Fruit fly (Drosophila melanogaster) whole organism, embryonic: ENCODE measurements around the gene Rdl.

Source experiments
- Adf1 ChIP-seq: fragments of 200-800 bp; sonication (Bioruptor generic); IDR thresholded peaks from 2 replicates; pipeline ENCODE4 v1.3.6; 2022; ENCODE audit warnings: missing biosample characterization, missing genetic modification characterization
- B-H1 ChIP-seq: fragments of 200-800 bp; sonication (Bioruptor generic); IDR thresholded peaks from 3 replicates; pipeline ENCODE4 v1.3.6; 2022; ENCODE audit warnings: missing biosample characterization, missing genetic modification characterization
- CG10147 ChIP-seq: fragments of 200-800 bp; sonication (Bioruptor generic); optimal IDR thresholded peaks from 2 replicates; lab custom pipeline; 2019; ENCODE audit warnings: missing biosample characterization, mild to moderate bottlenecking, missing genetic modification characterization, moderate library complexity
- CG11723 ChIP-seq: fragments of 200-800 bp; sonication (Bioruptor generic); optimal IDR thresholded peaks from 2 replicates; lab custom pipeline; 2017; ENCODE audit warnings: missing biosample characterization, mild to moderate bottlenecking, missing genetic modification characterization
- CG12071 ChIP-seq: fragments of 200-800 bp; sonication (Bioruptor generic); optimal IDR thresholded peaks from 3 replicates; lab custom pipeline; 2018; ENCODE audit warnings: missing biosample characterization, mild to moderate bottlenecking, missing genetic modification characterization
- CG12942 ChIP-seq: fragments of 200-800 bp; sonication (Bioruptor generic); optimal IDR thresholded peaks from 3 replicates; lab custom pipeline; 2016; ENCODE audit warnings: missing biosample characterization, missing genetic modification characterization
- CG13287 ChIP-seq: fragments of 200-800 bp; sonication (Bioruptor generic); IDR thresholded peaks from 2 replicates; pipeline ENCODE4 v1.3.6; 2022; ENCODE audit warnings: missing biosample characterization, missing genetic modification characterization; ENCODE audit not compliant: partially characterized antibody
- CG14667 ChIP-seq: fragments of 200-800 bp; sonication (Bioruptor generic); IDR thresholded peaks from 2 replicates; pipeline ENCODE4 v1.3.6; 2022; ENCODE audit warnings: missing biosample characterization, missing genetic modification characterization
- CG15601 ChIP-seq: fragments of 200-800 bp; sonication (Bioruptor generic); optimal IDR thresholded peaks from 3 replicates; lab custom pipeline; 2019; ENCODE audit warnings: missing biosample characterization, mild to moderate bottlenecking, missing genetic modification characterization, moderate library complexity
- CG2202 ChIP-seq: fragments of 200-800 bp; sonication (Bioruptor generic); optimal IDR thresholded peaks from 2 replicates; lab custom pipeline; 2018; ENCODE audit warnings: missing biosample characterization, mild to moderate bottlenecking, missing genetic modification characterization
- CG31365 ChIP-seq: fragments of 200-800 bp; sonication (Bioruptor generic); optimal IDR thresholded peaks from 2 replicates; lab custom pipeline; 2018; ENCODE audit warnings: missing biosample characterization, mild to moderate bottlenecking, missing genetic modification characterization
- CG31441 ChIP-seq: fragments of 200-800 bp; sonication (Bioruptor generic); IDR thresholded peaks from 2 replicates; pipeline ENCODE4 v1.3.6; 2022; ENCODE audit warnings: missing biosample characterization, missing genetic modification characterization
- CG3281 ChIP-seq: fragments of 200-800 bp; sonication (Bioruptor generic); optimal IDR thresholded peaks from 3 replicates; lab custom pipeline; 2017; ENCODE audit warnings: missing biosample characterization, mild to moderate bottlenecking, missing genetic modification characterization
- CG34422 ChIP-seq: fragments of 200-800 bp; sonication (Bioruptor generic); IDR thresholded peaks from 3 replicates; pipeline ENCODE4 v1.3.6; 2022; ENCODE audit warnings: missing biosample characterization, missing genetic modification characterization
- CG4820 ChIP-seq: fragments of 200-800 bp; sonication (Bioruptor generic); optimal IDR thresholded peaks from 3 replicates; lab custom pipeline; 2016; ENCODE audit warnings: missing biosample characterization, missing genetic modification characterization
- CG6813 ChIP-seq: fragments of 200-800 bp; sonication (Bioruptor generic); optimal IDR thresholded peaks from 2 replicates; lab custom pipeline; 2017; ENCODE audit warnings: missing biosample characterization, missing genetic modification characterization, mild to moderate bottlenecking, moderate library complexity, missing genetic modification reagents
- CG7271 ChIP-seq: fragments of 200-800 bp; sonication (Bioruptor generic); optimal IDR thresholded peaks from 2 replicates; lab custom pipeline; 2018; ENCODE audit warnings: missing biosample characterization, mild to moderate bottlenecking, missing genetic modification characterization, moderate library complexity
- CG7357 ChIP-seq: fragments of 200-800 bp; sonication (Bioruptor generic); IDR thresholded peaks from 3 replicates; pipeline ENCODE4 v1.3.6; 2022; ENCODE audit warnings: missing biosample characterization, missing genetic modification characterization
- CG7839 ChIP-seq: fragments of 200-800 bp; sonication (Bioruptor generic); optimal IDR thresholded peaks from 3 replicates; lab custom pipeline; 2018; ENCODE audit warnings: missing biosample characterization, mild to moderate bottlenecking, missing genetic modification characterization, moderate library complexity
- CG8478 ChIP-seq: fragments of >200 bp; optimal IDR thresholded peaks from 2 replicates; lab custom pipeline; 2018
- CG9215 ChIP-seq: fragments of 200-800 bp; sonication (Bioruptor generic); IDR thresholded peaks from 2 replicates; pipeline ENCODE4 v1.3.6; 2022; ENCODE audit warnings: missing biosample characterization, missing genetic modification characterization
- CG9932 ChIP-seq: fragments of 200-800 bp; sonication (Bioruptor generic); IDR thresholded peaks from 2 replicates; pipeline ENCODE4 v1.3.6; 2022; ENCODE audit warnings: missing biosample characterization, missing genetic modification characterization
- Deaf1 ChIP-seq: fragments of 200-800 bp; optimal IDR thresholded peaks from 3 replicates; lab custom pipeline; 2019; ENCODE audit warnings: missing biosample characterization, mild to moderate bottlenecking, missing genetic modification characterization, moderate library complexity
- HLH54F ChIP-seq: fragments of 200-800 bp; sonication (Bioruptor generic); optimal IDR thresholded peaks from 3 replicates; lab custom pipeline; 2016; ENCODE audit warnings: missing biosample characterization, missing genetic modification characterization
- Hr39 ChIP-seq: fragments of >200 bp; optimal IDR thresholded peaks from 2 replicates; lab custom pipeline; 2017
- Hr51 ChIP-seq, 2 experiments: fragments of 200-800 bp; sonication (Bioruptor generic); optimal IDR thresholded peaks; 2 replicates in 1 of 2; 3 replicates in 1 of 2; lab custom pipeline; 2016 to 2018; ENCODE audit warnings: missing biosample characterization in 2 of 2, missing genetic modification characterization in 2 of 2, mild to moderate bottlenecking in 1 of 2, moderate library complexity in 1 of 2
- Lhr ChIP-seq: fragments of 200-800 bp; sonication (Bioruptor generic); optimal IDR thresholded peaks from 3 replicates; lab custom pipeline; 2017; ENCODE audit warnings: mild to moderate bottlenecking, missing biosample characterization, missing genetic modification reagents, missing genetic modification characterization
- MBD-R2 ChIP-seq: fragments of 200-800 bp; sonication (Bioruptor generic); IDR thresholded peaks from 2 replicates; pipeline ENCODE4 v1.3.6; 2022; ENCODE audit warnings: missing biosample characterization, missing genetic modification characterization
- Mes4 ChIP-seq: fragments of 200-800 bp; sonication (Bioruptor generic); optimal IDR thresholded peaks from 2 replicates; lab custom pipeline; 2016; ENCODE audit warnings: missing biosample characterization, missing genetic modification characterization
- Poxn ChIP-seq: fragments of 200-800 bp; sonication (Bioruptor generic); IDR thresholded peaks from 2 replicates; pipeline ENCODE4 v1.3.6; 2022; ENCODE audit warnings: missing biosample characterization, missing genetic modification characterization
- Rx ChIP-seq: fragments of 200-800 bp; sonication (Bioruptor generic); IDR thresholded peaks from 2 replicates; pipeline ENCODE4 v1.3.6; 2022; ENCODE audit warnings: missing biosample characterization, missing genetic modification characterization
- Scr ChIP-seq: fragments of 200-800 bp; sonication (Bioruptor generic); IDR thresholded peaks from 2 replicates; pipeline ENCODE4 v1.3.6; 2022; ENCODE audit warnings: missing biosample characterization, missing genetic modification characterization; ENCODE audit not compliant: partially characterized antibody
- al ChIP-seq: fragments of 200-800 bp; sonication (Bioruptor generic); IDR thresholded peaks from 2 replicates; pipeline ENCODE4 v1.3.6; 2022; ENCODE audit warnings: missing biosample characterization, missing genetic modification characterization
- emc ChIP-seq: fragments of 200-800 bp; sonication (Bioruptor generic); optimal IDR thresholded peaks from 2 replicates; lab custom pipeline; 2016; ENCODE audit warnings: missing biosample characterization, missing genetic modification characterization
- gcm ChIP-seq: fragments of 200-800 bp; sonication (Bioruptor generic); optimal IDR thresholded peaks from 2 replicates; lab custom pipeline; 2019; ENCODE audit warnings: missing biosample characterization, mild to moderate bottlenecking, missing genetic modification characterization, moderate library complexity
- gsb ChIP-seq: fragments of 200-800 bp; sonication (Bioruptor generic); IDR thresholded peaks from 2 replicates; pipeline ENCODE4 v1.3.6; 2022; ENCODE audit warnings: missing biosample characterization, missing genetic modification characterization
- lab ChIP-seq: fragments of 200-800 bp; sonication (Bioruptor generic); optimal IDR thresholded peaks from 3 replicates; lab custom pipeline; 2017; ENCODE audit warnings: missing biosample characterization, missing genetic modification characterization, mild to moderate bottlenecking, moderate library complexity, missing genetic modification reagents
- mld ChIP-seq: fragments of 200-800 bp; sonication (Bioruptor generic); IDR thresholded peaks from 3 replicates; pipeline ENCODE4 v1.3.6; 2022; ENCODE audit warnings: missing biosample characterization, missing genetic modification characterization; ENCODE audit not compliant: partially characterized antibody
- nom ChIP-seq: fragments of 200-800 bp; sonication (Bioruptor generic); optimal IDR thresholded peaks from 2 replicates; lab custom pipeline; 2017; ENCODE audit warnings: missing biosample characterization, missing genetic modification characterization, mild to moderate bottlenecking, moderate library complexity, missing genetic modification reagents
- onecut ChIP-seq: fragments of 200-800 bp; sonication (Bioruptor generic); IDR thresholded peaks from 2 replicates; pipeline ENCODE4 v1.3.6; 2022; ENCODE audit warnings: missing biosample characterization, missing genetic modification characterization
- peb ChIP-seq: fragments of 200-800 bp; sonication (Bioruptor generic); IDR thresholded peaks from 2 replicates; pipeline ENCODE4 v1.3.6; 2022; ENCODE audit warnings: missing biosample characterization, missing genetic modification characterization
- ro ChIP-seq: fragments of 200-800 bp; sonication (Bioruptor generic); IDR thresholded peaks from 2 replicates; pipeline ENCODE4 v1.3.6; 2022; ENCODE audit warnings: missing biosample characterization, missing genetic modification characterization
- sc ChIP-seq, 3 experiments: fragments of >200 bp in 2 of 3; fragments of 200-800 bp in 1 of 3; sonication (Bioruptor generic) in 1 of 3; optimal IDR thresholded peaks; 2 replicates in 2 of 3; 3 replicates in 1 of 3; lab custom pipeline; 2017; ENCODE audit warnings: mild to moderate bottlenecking in 1 of 3, missing biosample characterization in 1 of 3, missing genetic modification characterization in 1 of 3, missing genetic modification reagents in 1 of 3
- schlank ChIP-seq: fragments of 200-800 bp; sonication (Bioruptor generic); optimal IDR thresholded peaks from 2 replicates; lab custom pipeline; 2018; ENCODE audit warnings: missing biosample characterization, mild to moderate bottlenecking, missing genetic modification characterization
- sens-2 ChIP-seq: fragments of 200-800 bp; sonication (Bioruptor generic); IDR thresholded peaks from 2 replicates; pipeline ENCODE4 v1.3.6; 2022; ENCODE audit warnings: missing biosample characterization, missing genetic modification characterization
- ssp ChIP-seq: fragments of 200-800 bp; sonication (Bioruptor generic); IDR thresholded peaks from 2 replicates; pipeline ENCODE4 v1.3.6; 2022; ENCODE audit warnings: missing biosample characterization, missing genetic modification characterization
- stc ChIP-seq: fragments of 200-800 bp; sonication (Bioruptor generic); IDR thresholded peaks from 2 replicates; pipeline ENCODE4 v1.3.6; 2022; ENCODE audit warnings: missing biosample characterization, missing genetic modification characterization
- stwl ChIP-seq: fragments of 200-800 bp; sonication (Bioruptor generic); optimal IDR thresholded peaks from 3 replicates; lab custom pipeline; 2018; ENCODE audit warnings: missing biosample characterization, mild to moderate bottlenecking, missing genetic modification characterization, moderate library complexity
- wor ChIP-seq: fragments of 200-800 bp; sonication (Bioruptor generic); IDR thresholded peaks from 2 replicates; pipeline ENCODE4 v1.3.6; 2022; ENCODE audit warnings: missing biosample characterization, missing genetic modification characterization
- z ChIP-seq: fragments of 200-800 bp; sonication (Bioruptor generic); IDR thresholded peaks from 3 replicates; pipeline ENCODE4 v1.3.6; 2022; ENCODE audit warnings: missing biosample characterization, missing genetic modification characterization

The Rdl gene

DNA sequence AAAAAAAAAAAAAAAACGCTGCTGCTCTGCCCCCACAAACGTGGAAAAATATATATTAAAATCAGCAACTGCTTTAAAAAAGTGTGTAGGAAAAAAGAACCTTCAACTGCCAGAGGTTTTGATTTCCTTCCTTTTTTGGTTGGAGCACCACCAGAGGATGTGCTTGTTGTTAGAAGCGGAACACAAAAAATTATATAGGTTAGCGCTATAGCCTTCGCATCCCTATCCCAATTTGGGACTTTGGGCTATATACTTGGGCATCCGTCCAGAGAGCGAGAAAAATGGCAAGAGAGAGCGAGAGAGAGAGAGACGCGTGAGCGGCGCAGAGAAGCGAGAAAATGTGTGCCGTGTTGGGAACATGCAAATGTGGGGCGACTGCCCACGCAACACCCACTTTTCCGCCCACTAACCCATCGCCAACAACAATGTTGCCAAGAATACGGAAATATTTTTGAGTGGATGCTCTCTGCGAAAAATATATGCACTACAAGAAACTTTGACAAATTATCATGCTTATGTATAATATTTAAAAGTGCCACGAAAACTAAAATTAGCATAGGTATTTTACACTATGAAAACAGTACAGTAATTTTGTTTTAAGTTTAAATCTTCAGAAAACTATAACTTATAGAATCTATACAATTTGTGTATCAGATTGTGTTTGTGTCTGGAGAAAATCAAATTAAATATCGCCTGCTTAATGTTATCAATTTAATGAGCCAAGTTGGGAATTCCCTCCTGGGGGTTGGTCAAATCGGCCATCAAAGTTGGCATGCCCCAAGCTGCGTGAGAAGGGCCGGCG lies 54.9 kb downstream of the Rdl start (continued):
- TF ChIP-seq sc (optimal IDR thresholded peaks at IDR 0.05; lab: Kevin White, UChicago) (no peak), sc (GFP tag; optimal IDR thresholded peaks at IDR 0.05; lab: Kevin White, UChicago) (no peak), CG4820 (GFP tag; lab: Kevin White, UChicago) (no peak), MBD-R2 (GFP tag; lab: Robert Waterston, UW) (no peak), CG8478 (no peak), CG10147 (GFP tag; lab: Kevin White, UChicago) (peak; percentile 67), CG14667 (GFP tag; lab: Robert Waterston, UW) (no peak), Hr39 (lab: Kevin White, UChicago) (no peak), CG9932 (peak; percentile 44), lab (GFP tag; lab: Kevin White, UChicago) (peak; percentile 80), CG12071 (GFP tag; lab: Kevin White, UChicago) (no peak), al (GFP tag; lab: Robert Waterston, UW) (no peak), sens-2 (GFP tag; lab: Robert Waterston, UW) (no peak), CG3281 (peak; percentile 73), peb (GFP tag; lab: Robert Waterston, UW) (no peak), z (no peak), CG15601 (tag; lab: Kevin White, UChicago) (no peak), CG31365 (tag; lab: Kevin White, UChicago) (no peak), HLH54F (GFP tag; lab: Kevin White, UChicago) (peak; percentile 49), stwl (tag; lab: Kevin White, UChicago) (no peak), CG7839 (peak; percentile 83), B-H1 (peak; percentile 15; the same call in 1 of the 3 replicates), nom (GFP tag; lab: Kevin White, UChicago) (no peak), CG12942 (GFP tag; lab: Kevin White, UChicago) (no peak), CG2202 (tag; lab: Kevin White, UChicago) (no peak), gcm (GFP tag; lab: Kevin White, UChicago) (no peak), Deaf1 (no peak), CG7357 (peak; percentile 53; the same call in 2 of the 3 replicates), Scr (GFP tag; lab: Robert Waterston, UW) (no peak), CG34422 (no peak), Lhr (GFP tag; lab: Kevin White, UChicago) (no peak), Hr51 (GFP tag; optimal IDR thresholded peaks at IDR 0.05; lab: Kevin White, UChicago) (peak; percentile 39 to 77), onecut (no peak), mld (no peak), CG6813 (GFP tag; lab: Kevin White, UChicago) (no peak), CG9215 (GFP tag; lab: Robert Waterston, UW) (peak; percentile 53), ro (GFP tag; lab: Robert Waterston, UW) (no peak), Rx (no peak), Poxn (no peak), stc (GFP tag; lab: Robert Waterston, UW) (0 out of 2 replicates have a peak, but pooled peaks have one; percentile 44), Adf1 (GFP tag; lab: Robert Waterston, UW) (no peak), Mes4 (GFP tag; lab: Kevin White, UChicago) (no peak), wor (no peak), CG13287 (GFP tag; lab: Robert Waterston, UW) (no peak), CG11723 (peak; percentile 10), gsb (no peak), CG31441 (GFP tag; lab: Robert Waterston, UW) (peak; percentile 69), ssp (no peak), CG7271 (tag; lab: Kevin White, UChicago) (no peak), schlank (tag; lab: Kevin White, UChicago) (peak; percentile 42), emc (no peak)
